Worm (Caenorhabditis elegans) whole organism, mixed stage, embryonic: ENCODE measurements around the gene F13A7.1.

Source experiments
- bed-3 ChIP-seq: fragments of 200-800 bp; sonication (Bioruptor generic); optimal IDR thresholded peaks from 3 replicates; lab custom pipeline; 2018; ENCODE audit warnings: mild to moderate bottlenecking, missing genetic modification characterization, moderate library complexity, missing compliant biosample characterization
- nhr-237 ChIP-seq: fragments of 150-350 bp; optimal IDR thresholded peaks from 2 replicates; lab custom pipeline; 2014; ENCODE audit warnings: missing biosample characterization, missing genetic modification characterization
- snpc-4 ChIP-seq: fragments of 150-350 bp; optimal IDR thresholded peaks from 2 replicates; lab custom pipeline; 2014; ENCODE audit warnings: missing biosample characterization, missing genetic modification characterization
- sptf-1 ChIP-seq: sonication (generic microtip); optimal IDR thresholded peaks from 2 replicates; lab custom pipeline; 2017; ENCODE audit warnings: mild to moderate bottlenecking, missing genetic modification characterization, moderate library complexity, missing compliant biosample characterization

DNA sequence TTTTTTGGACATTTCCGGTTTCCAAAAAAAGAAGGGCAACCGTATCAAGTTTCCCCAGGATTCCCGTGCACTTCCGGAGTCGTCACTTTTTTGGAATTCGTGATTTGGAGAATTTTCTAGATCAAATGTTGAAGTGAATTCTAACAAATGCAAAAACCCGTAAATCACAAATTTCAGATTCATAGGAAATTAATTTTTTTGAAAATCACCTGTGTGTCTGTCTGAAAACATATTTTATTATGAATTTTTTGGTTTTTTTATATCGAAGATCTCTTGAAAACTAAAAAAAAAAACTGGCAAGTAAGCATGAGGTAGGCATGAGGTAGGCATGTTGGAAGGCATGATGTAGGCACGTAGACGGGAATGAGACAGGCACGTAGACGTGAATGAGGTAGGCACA lies 27.7 kb downstream of the F13A7.1 start:
- TF ChIP-seq sptf-1 (tag; lab: Kevin White, UChicago) (no peak), snpc-4 (tag; lab: Kevin White, UChicago) (no peak), bed-3 (GFP tag; lab: Kevin White, UChicago) (no peak), nhr-237 (tag; lab: Kevin White, UChicago) (no peak)
